Fruit fly (Drosophila melanogaster) whole organism, larva: ENCODE results near the gene X11L.

Experiments
- noc ChIP-seq: fragments of 200-800 bp; sonication (Bioruptor generic); optimal IDR thresholded peaks from 3 replicates; lab custom pipeline; 2019; ENCODE audit warnings: missing biosample characterization, mild to moderate bottlenecking, missing genetic modification characterization, moderate library complexity

X11L gene

DNA sequence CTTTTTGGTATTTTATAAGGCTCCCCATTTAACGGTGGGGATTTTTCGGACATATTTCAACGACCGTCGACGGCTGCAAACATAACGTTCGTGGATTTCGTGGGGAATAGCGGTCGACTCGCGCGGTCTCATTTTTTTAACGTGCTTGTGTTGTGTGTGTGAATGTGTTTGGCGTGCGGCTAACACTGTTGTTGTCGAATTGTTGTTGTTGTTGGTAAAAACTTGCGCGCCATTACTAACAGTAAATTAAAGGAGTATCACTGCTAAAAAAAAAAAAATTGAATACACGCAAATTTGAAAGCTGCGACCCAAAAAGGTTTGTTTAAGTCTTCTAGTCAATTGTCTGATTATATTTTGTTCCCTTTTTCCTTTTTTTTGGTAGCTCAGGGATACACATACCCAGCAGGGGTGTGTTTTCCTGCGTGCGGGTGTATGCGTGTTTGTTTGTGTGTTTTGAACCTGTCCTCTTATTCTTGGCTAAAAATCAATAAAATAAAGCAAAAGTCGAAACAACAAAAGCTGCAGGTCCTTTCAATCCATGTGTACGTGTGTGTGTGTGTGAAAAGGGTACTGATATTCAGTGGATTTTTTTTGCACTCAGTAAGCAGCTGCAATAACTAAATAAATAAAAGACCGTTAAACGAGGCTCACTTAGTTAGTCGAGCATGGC, 19.5 kb upstream of the X11L start, which contains the start of gene CG12991:
Gene CG12991 (plus strand): TSS at position 80 of the 670 bp plus-strand sequence.
- TF ChIP-seq noc: no peak

DNA sequence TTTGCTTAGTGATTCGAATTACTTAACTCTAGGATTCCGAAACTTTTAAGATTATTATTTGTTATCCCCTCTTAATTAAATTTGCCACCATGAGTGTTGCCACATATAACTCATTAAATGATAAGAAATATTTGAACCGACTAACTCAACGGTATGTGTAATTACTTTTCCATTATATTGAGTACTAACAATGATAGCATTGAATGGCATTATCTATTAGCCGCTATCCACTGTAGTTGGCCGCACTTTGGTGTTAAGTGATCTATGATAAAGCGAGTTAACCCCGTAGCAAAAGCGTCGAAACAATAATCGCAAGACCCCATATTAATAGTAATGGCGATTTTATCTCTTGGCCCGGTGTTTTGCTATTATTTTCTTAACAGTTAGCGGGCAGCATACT, 18.5 kb upstream of the X11L start:
- no peak for TF ChIP-seq noc

- TF ChIP-seq noc: peak; percentile 51
These were observed 17.7 kb upstream of the X11L start for dm6 chrX:17581606-17582281.

- no peak for TF ChIP-seq noc
These were observed 16.8 kb upstream of the X11L start for dm6 chrX:17582650-17583049.

- no peak for TF ChIP-seq noc
These were observed 15.7 kb upstream of the X11L start for dm6 chrX:17583706-17584105.

DNA sequence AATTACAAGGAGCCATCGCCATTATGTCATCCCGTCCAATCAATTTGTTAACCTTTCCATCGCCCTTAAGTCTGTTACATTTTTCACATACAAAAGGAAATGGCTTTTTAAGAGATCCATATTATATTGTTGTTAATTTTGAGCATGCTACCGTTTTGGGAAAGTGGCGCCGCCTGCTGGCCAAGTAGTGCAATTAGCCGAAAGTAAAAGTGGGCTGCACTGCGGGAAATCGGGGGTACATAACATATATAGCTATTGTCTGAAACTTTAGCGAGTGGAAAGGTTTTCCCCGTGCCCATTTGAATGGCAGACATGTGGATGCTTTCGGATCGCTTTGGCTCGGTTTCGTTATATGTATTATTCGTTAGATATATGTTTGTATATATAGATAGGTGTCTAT, 13.5 kb upstream of the X11L start:
- no peak for TF ChIP-seq noc

dm6 chrX:17588134-17588533, 11.3 kb upstream of the X11L start:
- TF ChIP-seq noc: no peak

- no peak for TF ChIP-seq noc
These were observed 10.8 kb upstream of the X11L start, which contains the start of gene CG12992 for dm6 chrX:17588565-17588964. Gene CG12992 (plus strand): TSS chrX:17588865.

DNA sequence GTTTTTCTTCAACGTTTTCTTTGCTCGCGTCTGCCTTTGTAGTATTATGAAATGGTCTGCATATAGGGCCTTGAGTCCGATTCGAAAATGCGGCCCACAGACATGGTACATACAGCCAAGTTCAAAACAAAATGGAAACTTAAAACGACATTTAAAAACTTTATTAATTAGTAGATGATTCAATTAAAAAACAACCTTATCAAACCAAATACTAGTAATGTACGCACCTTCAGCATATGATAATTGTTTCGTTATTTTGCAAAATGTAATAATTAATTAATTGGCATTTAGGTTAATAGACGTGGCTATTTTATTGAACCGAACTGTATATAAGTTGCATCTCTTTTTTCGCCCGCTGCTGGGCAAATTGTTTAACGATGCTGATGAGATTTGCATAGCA, 4.7 kb upstream of the X11L start:
- no peak for TF ChIP-seq noc

- TF ChIP-seq noc: peak; percentile 88
These were observed 3.6 kb upstream of the X11L start for dm6 chrX:17595822-17596221.

DNA sequence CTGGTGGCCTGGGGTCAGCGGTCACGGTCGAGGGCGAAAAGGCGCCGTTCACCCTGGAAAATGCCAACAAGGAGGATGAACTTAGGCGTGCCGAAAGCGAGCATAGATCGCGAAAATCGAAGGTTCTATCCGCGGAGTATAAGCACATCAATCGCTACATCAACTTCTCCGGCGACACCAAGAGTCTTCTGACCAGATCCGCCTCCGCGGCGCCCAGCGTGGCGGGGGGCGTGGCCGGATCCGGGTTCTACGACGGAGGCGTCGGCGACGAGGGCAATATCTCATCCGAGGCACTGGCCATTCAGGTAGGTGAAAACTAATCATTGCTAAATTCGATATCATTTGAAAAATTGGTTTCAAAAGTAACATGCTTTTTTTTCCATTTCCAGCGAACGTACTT, 1.8 kb upstream of the X11L start:
- no peak for TF ChIP-seq noc

- no peak for TF ChIP-seq noc
These were observed 3.1 kb downstream of the X11L start for dm6 chrX:17602466-17602865.

DNA sequence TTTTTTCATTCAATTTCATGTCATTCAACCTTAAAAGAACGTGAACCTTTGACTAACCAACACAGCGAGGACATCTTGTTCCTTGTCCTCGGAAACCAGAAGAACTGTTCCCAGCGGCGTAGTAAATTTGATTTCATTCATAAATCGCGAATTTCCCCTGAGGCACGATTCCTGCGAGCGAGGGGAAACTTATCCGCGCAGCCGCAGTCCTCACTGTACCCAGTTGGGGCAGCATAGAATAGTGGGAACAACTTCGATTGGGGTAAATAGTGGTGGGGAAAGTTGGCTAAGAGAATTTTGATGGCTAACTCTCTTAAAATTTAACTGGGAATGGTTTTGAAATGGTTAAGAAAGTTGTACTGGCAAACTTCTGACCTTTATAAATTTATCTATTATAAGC, 12.0 kb downstream of the X11L start:
- TF ChIP-seq noc: no peak

- TF ChIP-seq noc: no peak
These were observed 22.8 kb downstream of the X11L start for dm6 chrX:17622187-17622586.

DNA sequence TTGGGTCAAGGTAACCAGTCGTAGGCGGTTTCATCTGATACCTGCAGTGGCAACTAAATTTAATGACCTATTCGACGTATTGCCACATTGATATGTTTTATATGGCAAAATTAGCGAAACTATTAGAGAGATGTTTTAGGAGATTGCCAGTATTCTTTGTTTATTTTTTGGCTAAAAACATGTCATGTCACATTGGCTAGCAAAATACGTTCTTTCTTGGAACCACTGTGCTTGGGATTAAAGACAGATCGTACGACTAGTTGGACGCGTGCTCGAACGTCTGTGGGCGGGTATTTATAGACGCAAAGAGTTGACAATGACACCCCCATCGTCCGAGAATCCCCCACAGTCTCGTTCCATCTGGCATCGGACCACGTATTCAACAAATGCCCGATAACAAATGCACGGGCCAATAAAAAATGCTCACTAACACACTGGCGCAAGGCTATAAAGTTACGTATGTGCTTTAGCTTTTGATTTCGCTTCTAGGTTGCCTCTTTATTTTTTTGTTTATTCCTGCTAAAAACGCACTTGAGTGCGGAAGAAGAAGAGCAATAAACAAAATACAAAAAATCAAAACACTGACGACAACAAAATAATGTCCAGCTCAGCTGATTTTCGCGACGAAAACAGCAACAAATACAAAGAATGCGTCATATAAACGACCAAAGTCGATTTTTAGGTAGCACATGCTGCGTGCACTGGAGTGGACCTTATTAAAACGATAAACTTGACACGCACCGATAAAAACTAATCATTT, 25.0 kb downstream of the X11L start:
- no peak for TF ChIP-seq noc

dm6 chrX:17624983-17625401, 25.6 kb downstream of the X11L start:
- peak; percentile 97 for TF ChIP-seq noc

DNA sequence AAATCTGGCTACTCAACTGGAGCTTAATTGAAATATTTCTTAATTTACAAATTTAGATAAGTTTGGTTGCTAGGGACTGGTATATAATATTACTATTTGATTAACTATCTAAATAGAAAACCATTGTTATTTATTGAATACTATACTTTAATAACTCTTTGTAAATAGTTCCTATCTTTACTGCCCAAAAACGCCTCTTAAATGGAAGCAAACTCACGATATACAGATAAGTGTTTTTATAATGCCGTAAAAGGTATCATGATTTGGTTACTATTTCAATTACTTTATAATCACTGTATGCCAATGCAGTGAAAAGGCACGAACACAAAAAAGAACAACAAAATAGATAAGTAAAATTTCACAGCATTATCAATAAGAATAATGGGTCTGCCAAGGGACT, 26.4 kb downstream of the X11L start:
- peak; percentile 31 for TF ChIP-seq noc
